Fruit fly (Drosophila melanogaster): ENCODE measurements around the gene myd.

DNA sequence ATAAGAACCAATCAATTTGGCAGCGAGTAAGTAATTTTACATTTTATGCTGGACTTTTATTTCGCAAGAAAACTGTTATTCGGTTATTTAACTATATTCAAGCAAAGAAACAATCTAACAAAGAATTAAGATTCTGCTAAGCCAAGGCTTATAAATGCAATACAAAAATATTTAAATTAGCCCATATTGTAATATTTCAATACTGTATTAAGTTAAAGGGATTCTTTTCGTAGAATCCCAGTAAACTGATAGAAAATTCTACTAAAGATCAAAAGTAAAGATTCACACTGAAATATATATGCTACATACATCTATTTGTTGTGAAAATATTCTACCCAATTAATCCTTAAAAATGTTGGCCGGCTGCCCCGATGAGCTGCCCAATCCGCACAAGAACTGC lies 3.8 kb upstream of the myd start, which contains the start of gene CG14282:
- no peak for TF ChIP-seq bcd (GFP tag; optimal IDR thresholded peaks at IDR 0.05)
- TF ChIP-seq CG1233 (GFP tag; optimal IDR thresholded peaks at IDR 0.05), result no peak
- TF ChIP-seq slbo (GFP tag; IDR thresholded peaks at IDR 0.05), result no peak
